Fruit fly (Drosophila melanogaster): ENCODE measurements around the gene CG12594.

- TF ChIP-seq CG5204 (GFP tag; optimal IDR thresholded peaks at IDR 0.05) (no peak), Mnt (GFP tag; optimal IDR thresholded peaks at IDR 0.05) (no peak), Clk (GFP tag; optimal IDR thresholded peaks at IDR 0.05) (no peak), CG14711 (tag; optimal IDR thresholded peaks at IDR 0.05) (no peak), cic (GFP tag; optimal IDR thresholded peaks at IDR 0.05) (no peak), cnc (optimal IDR thresholded peaks at IDR 0.05) (no peak), CG7101 (tag; optimal IDR thresholded peaks at IDR 0.05) (no peak), toe (GFP tag; optimal IDR thresholded peaks at IDR 0.05) (no peak), CG11617 (GFP tag; optimal IDR thresholded peaks at IDR 0.05) (no peak), Hr96 (GFP tag; optimal IDR thresholded peaks at IDR 0.05) (no peak), CG33017 (tag; optimal IDR thresholded peaks at IDR 0.05) (no peak), CG1620 (GFP tag; optimal IDR thresholded peaks at IDR 0.05) (no peak), pad (GFP tag; optimal IDR thresholded peaks at IDR 0.05) (no peak), CG7045 (GFP tag; optimal IDR thresholded peaks at IDR 0.05) (no peak)
Measured at dm6 chr3R:11759971-11760370, 38.4 kb downstream of the CG12594 start.
